Worm (Caenorhabditis elegans): ENCODE data around the gene C07H6.9.
A peak's percentile ranks its signal among the peaks of the same experiment; 100 is the strongest.

Gene C07H6.9

ce11 chrIII:7491931-7492330 is 7.3 kb downstream of the C07H6.9 start (continued):
- peak; percentile 35 for TF ChIP-seq mxl-3 (GFP tag; optimal IDR thresholded peaks at IDR 0.05)
- TF ChIP-seq F44E2.7 (GFP tag; IDR thresholded peaks at IDR 0.05) = no peak
- no peak for TF ChIP-seq cey-2 (tag; optimal IDR thresholded peaks at IDR 0.05; ENCODE audit: borderline replicate concordance, insufficient read depth)

ce11 chrIII:7490061-7490460 is 9.2 kb downstream of the C07H6.9 start:
- TF ChIP-seq duxl-1 (tag; optimal IDR thresholded peaks at IDR 0.05; ENCODE audit: poor library complexity) (no peak), nhr-48 (tag; optimal IDR thresholded peaks at IDR 0.05) (no peak), nhr-25 (tag; optimal IDR thresholded peaks at IDR 0.05; ENCODE audit: borderline replicate concordance, insufficient read depth) (no peak), aha-1 (tag) (no peak), unc-39 (tag; optimal IDR thresholded peaks at IDR 0.05) (no peak), madf-5 (GFP tag; IDR thresholded peaks at IDR 0.05) (no peak), Y5F2A.4 (GFP tag; optimal IDR thresholded peaks at IDR 0.05) (no peak), egl-43 (GFP tag; IDR thresholded peaks at IDR 0.05) (no peak), T26A8.4 (GFP tag; IDR thresholded peaks at IDR 0.05) (no peak)

- TF ChIP-seq zfp-2 (tag; optimal IDR thresholded peaks at IDR 0.05) = no peak
- no peak for TF ChIP-seq zag-1 (tag; optimal IDR thresholded peaks at IDR 0.05)
- TF ChIP-seq ctbp-1 (GFP tag; IDR thresholded peaks at IDR 0.05) = no peak
- TF ChIP-seq aha-1 (tag) = no peak
These were observed 10.2 kb downstream of the C07H6.9 start, which contains the start of gene mup-4 for ce11 chrIII:7489055-7489534. TSS of gene mup-4 (minus strand) at chrIII:7489105.

ce11 chrIII:7488303-7488702 is 11.0 kb downstream of the C07H6.9 start:
- TF ChIP-seq mxl-3 (GFP tag; optimal IDR thresholded peaks at IDR 0.05) (peak; percentile 67), hlh-11 (tag; optimal IDR thresholded peaks at IDR 0.05) (peak; percentile 36), dmd-6 (GFP tag; IDR thresholded peaks at IDR 0.05) (0 out of 2 replicates have a peak, but pooled peaks have one; percentile 18), nhr-28 (tag; optimal IDR thresholded peaks at IDR 0.05) (peak; percentile 54), lir-3 (tag; optimal IDR thresholded peaks at IDR 0.05) (no peak), unc-62 (GFP tag; optimal IDR thresholded peaks at IDR 0.05 in 1 of 2) (peak in 1 of 2 experiments; percentile 69), unc-62 (tag; optimal IDR thresholded peaks at IDR 0.05) (no peak), nhr-6 (tag; optimal IDR thresholded peaks at IDR 0.05) (peak; percentile 22), pha-4 (GFP tag; IDR thresholded peaks at IDR 0.05) (no peak), pha-4 (tag; optimal IDR thresholded peaks at IDR 0.05) (no peak), aha-1 (tag) (peak; percentile 81), hlh-30 (tag; optimal IDR thresholded peaks at IDR 0.05; ENCODE audit: insufficient read depth) (peak; percentile 36), mes-2 (tag; optimal IDR thresholded peaks at IDR 0.05; ENCODE audit: poor library complexity, severe bottlenecking) (peak; percentile 16), zag-1 (tag; optimal IDR thresholded peaks at IDR 0.05) (no peak), mdl-1 (tag; optimal IDR thresholded peaks at IDR 0.05) (peak in 1 of 2 experiments; percentile 58), Y75B8A.6 (GFP tag; IDR thresholded peaks at IDR 0.05) (no peak)

ce11 chrIII:7484765-7485164 is 14.5 kb downstream of the C07H6.9 start:
- TF ChIP-seq unc-62 (GFP tag; optimal IDR thresholded peaks at IDR 0.05 in 1 of 2) (peak in 1 of 2 experiments; percentile 97), unc-62 (tag; optimal IDR thresholded peaks at IDR 0.05) (no peak), nhr-111 (GFP tag; optimal IDR thresholded peaks at IDR 0.05) (no peak), dve-1 (tag; optimal IDR thresholded peaks at IDR 0.05; ENCODE audit: insufficient read depth) (no peak), lsy-2 (tag; optimal IDR thresholded peaks at IDR 0.05) (no peak), madf-9 (GFP tag; conservative IDR thresholded peaks at IDR 0.05) (no peak), pha-4 (GFP tag; IDR thresholded peaks at IDR 0.05) (no peak), pha-4 (tag; optimal IDR thresholded peaks at IDR 0.05) (no peak)

Data from whole organism, L4 larva.